Worm (Caenorhabditis elegans) whole organism, midembryonic: ENCODE measurements around the gene srlf-11.

ENCODE experiments used
- T22C8.4 ChIP-seq: fragments of 200-800 bp; sonication (Bioruptor generic); IDR thresholded peaks from 2 replicates; pipeline ENCODE4 v1.3.6; 2022; ENCODE audit warnings: missing genetic modification characterization, missing compliant biosample characterization
- cog-1 ChIP-seq: sonication (generic microtip); optimal IDR thresholded peaks from 2 replicates; lab custom pipeline; 2016; ENCODE audit warnings: missing genetic modification characterization, missing compliant biosample characterization
- flt-1 ChIP-seq: fragments of 200-800 bp; sonication (Bioruptor generic); IDR thresholded peaks from 2 replicates; pipeline ENCODE4 v1.3.6; 2022; ENCODE audit warnings: missing genetic modification characterization, missing compliant biosample characterization
- klf-2 ChIP-seq: fragments of 200-800 bp; sonication (Bioruptor generic); conservative IDR thresholded peaks from 2 replicates; pipeline ENCODE4 v1.3.6; 2022; ENCODE audit warnings: missing genetic modification reagents, missing genetic modification characterization, missing compliant biosample characterization
- med-1 ChIP-seq: sonication (generic microtip); optimal IDR thresholded peaks from 2 replicates; lab custom pipeline; 2017; ENCODE audit warnings: missing genetic modification characterization, mild to moderate bottlenecking, missing compliant biosample characterization, antibody characterized with exemption, missing genetic modification reagents; ENCODE audit not compliant: insufficient read depth
- ref-1 ChIP-seq: fragments of 200-800 bp; sonication (Bioruptor generic); conservative IDR thresholded peaks from 2 replicates; pipeline ENCODE4 v1.3.6; 2022; ENCODE audit warnings: missing genetic modification reagents, missing genetic modification characterization, missing compliant biosample characterization
- tab-1 ChIP-seq: fragments of 200-800 bp; sonication (Bioruptor generic); IDR thresholded peaks from 2 replicates; pipeline ENCODE4 v1.3.6; 2022; ENCODE audit warnings: missing genetic modification characterization, missing compliant biosample characterization
- ztf-23 ChIP-seq: fragments of 200-800 bp; sonication (Bioruptor generic); IDR thresholded peaks from 2 replicates; pipeline ENCODE4 v1.3.6; 2022; ENCODE audit warnings: missing genetic modification reagents, missing genetic modification characterization, missing compliant biosample characterization
- ztf-29 ChIP-seq: fragments of 200-800 bp; sonication (Bioruptor generic); IDR thresholded peaks from 2 replicates; pipeline ENCODE4 v1.3.6; 2022; ENCODE audit warnings: missing genetic modification reagents, missing genetic modification characterization, missing compliant biosample characterization

srlf-11 gene

ce11 chrIV:10913081-10913480, 27.3 kb upstream of the srlf-11 start, which contains the start of gene ZK593.2:
Gene ZK593.2, plus strand, starts transcription at chrIV:10913381.
- TF ChIP-seq ztf-29 (GFP tag; lab: Robert Waterston, UW) (no peak), T22C8.4 (GFP tag; lab: Robert Waterston, UW) (no peak), ref-1 (GFP tag; lab: Robert Waterston, UW) (no peak), cog-1 (tag; lab: Kevin White, UChicago) (no peak), med-1 (GFP tag; lab: Kevin White, UChicago) (no peak), ztf-23 (GFP tag; lab: Robert Waterston, UW) (no peak), klf-2 (GFP tag; lab: Robert Waterston, UW) (no peak), flt-1 (GFP tag; lab: Robert Waterston, UW) (no peak), tab-1 (GFP tag; lab: Robert Waterston, UW) (no peak)

- TF ChIP-seq med-1 (GFP tag; lab: Kevin White, UChicago), result no peak
- TF ChIP-seq ref-1 (GFP tag; lab: Robert Waterston, UW), result no peak
- TF ChIP-seq ztf-23 (GFP tag; lab: Robert Waterston, UW), result no peak
- TF ChIP-seq T22C8.4 (GFP tag; lab: Robert Waterston, UW), result no peak
- no peak for TF ChIP-seq flt-1 (GFP tag; lab: Robert Waterston, UW)
- TF ChIP-seq cog-1 (tag; lab: Kevin White, UChicago), result no peak
- TF ChIP-seq ztf-29 (GFP tag; lab: Robert Waterston, UW), result no peak
- no peak for TF ChIP-seq klf-2 (GFP tag; lab: Robert Waterston, UW)
- TF ChIP-seq tab-1 (GFP tag; lab: Robert Waterston, UW), result no peak
Observed at ce11 chrIV:10909708-10910107, 23.9 kb upstream of the srlf-11 start, which contains the start of gene pyk-2. Gene pyk-2, plus strand, starts transcription at chrIV:10909913.

ce11 chrIV:10909206-10909605, 23.4 kb upstream of the srlf-11 start, which contains the start of gene ZK596.2:
Gene ZK596.2, minus strand, starts transcription at chrIV:10909306.
- no peak for TF ChIP-seq T22C8.4 (GFP tag; lab: Robert Waterston, UW)
- TF ChIP-seq cog-1 (tag; lab: Kevin White, UChicago), result no peak
- no peak for TF ChIP-seq flt-1 (GFP tag; lab: Robert Waterston, UW)
- no peak for TF ChIP-seq ztf-29 (GFP tag; lab: Robert Waterston, UW)
- no peak for TF ChIP-seq tab-1 (GFP tag; lab: Robert Waterston, UW)
- no peak for TF ChIP-seq ref-1 (GFP tag; lab: Robert Waterston, UW)
- TF ChIP-seq klf-2 (GFP tag; lab: Robert Waterston, UW), result no peak
- TF ChIP-seq ztf-23 (GFP tag; lab: Robert Waterston, UW), result no peak
- TF ChIP-seq med-1 (GFP tag; lab: Kevin White, UChicago), result no peak

ce11 chrIV:10904282-10904681, 18.5 kb upstream of the srlf-11 start, which contains the start of gene ZK596.3:
Gene ZK596.3, minus strand, starts transcription at chrIV:10904382.
- TF ChIP-seq klf-2 (GFP tag; lab: Robert Waterston, UW) (no peak), med-1 (GFP tag; lab: Kevin White, UChicago) (no peak), ztf-23 (GFP tag; lab: Robert Waterston, UW) (no peak), tab-1 (GFP tag; lab: Robert Waterston, UW) (no peak), ztf-29 (GFP tag; lab: Robert Waterston, UW) (no peak), T22C8.4 (GFP tag; lab: Robert Waterston, UW) (no peak), ref-1 (GFP tag; lab: Robert Waterston, UW) (no peak), flt-1 (GFP tag; lab: Robert Waterston, UW) (no peak), cog-1 (tag; lab: Kevin White, UChicago) (no peak)

ce11 chrIV:10902476-10902875, 16.7 kb upstream of the srlf-11 start:
- TF ChIP-seq flt-1 (GFP tag; lab: Robert Waterston, UW) (no peak), med-1 (GFP tag; lab: Kevin White, UChicago) (no peak), tab-1 (GFP tag; lab: Robert Waterston, UW) (no peak), klf-2 (GFP tag; lab: Robert Waterston, UW) (no peak)

ce11 chrIV:10900083-10900482, 14.3 kb upstream of the srlf-11 start, which contains the start of gene srlf-30:
Gene srlf-30, plus strand, starts transcription at chrIV:10900383.
- TF ChIP-seq ref-1 (GFP tag; lab: Robert Waterston, UW) (no peak), klf-2 (GFP tag; lab: Robert Waterston, UW) (no peak), cog-1 (tag; lab: Kevin White, UChicago) (no peak), ztf-23 (GFP tag; lab: Robert Waterston, UW) (no peak), flt-1 (GFP tag; lab: Robert Waterston, UW) (no peak), ztf-29 (GFP tag; lab: Robert Waterston, UW) (no peak), med-1 (GFP tag; lab: Kevin White, UChicago) (no peak), tab-1 (GFP tag; lab: Robert Waterston, UW) (no peak), T22C8.4 (GFP tag; lab: Robert Waterston, UW) (no peak)

ce11 chrIV:10899091-10899490, 13.3 kb upstream of the srlf-11 start, which contains the start of the genes F13E9.9 and F13E9.19:
Gene F13E9.9, minus strand, starts transcription at chrIV:10899191.
Gene F13E9.19, plus strand, starts transcription at chrIV:10899406.
- TF ChIP-seq ztf-23 (GFP tag; lab: Robert Waterston, UW), result no peak
- TF ChIP-seq ref-1 (GFP tag; lab: Robert Waterston, UW), result no peak
- no peak for TF ChIP-seq ztf-29 (GFP tag; lab: Robert Waterston, UW)
- TF ChIP-seq med-1 (GFP tag; lab: Kevin White, UChicago), result no peak
- no peak for TF ChIP-seq cog-1 (tag; lab: Kevin White, UChicago)
- no peak for TF ChIP-seq T22C8.4 (GFP tag; lab: Robert Waterston, UW)
- TF ChIP-seq klf-2 (GFP tag; lab: Robert Waterston, UW), result no peak
- no peak for TF ChIP-seq tab-1 (GFP tag; lab: Robert Waterston, UW)
- TF ChIP-seq flt-1 (GFP tag; lab: Robert Waterston, UW), result no peak

ce11 chrIV:10898160-10898559, 12.3 kb upstream of the srlf-11 start:
- TF ChIP-seq med-1 (GFP tag; lab: Kevin White, UChicago) (no peak), tab-1 (GFP tag; lab: Robert Waterston, UW) (no peak), ztf-29 (GFP tag; lab: Robert Waterston, UW) (no peak), ref-1 (GFP tag; lab: Robert Waterston, UW) (no peak), klf-2 (GFP tag; lab: Robert Waterston, UW) (no peak), flt-1 (GFP tag; lab: Robert Waterston, UW) (no peak), T22C8.4 (GFP tag; lab: Robert Waterston, UW) (no peak), ztf-23 (GFP tag; lab: Robert Waterston, UW) (no peak), cog-1 (tag; lab: Kevin White, UChicago) (no peak)
